Worm (Caenorhabditis elegans): ENCODE results near the gene chc-1.
"Not testable (repeated sequence)": the region's sequence is repeated elsewhere in the genome, so short reads cannot be mapped to it uniquely, and the experiment has no call there.

DNA sequence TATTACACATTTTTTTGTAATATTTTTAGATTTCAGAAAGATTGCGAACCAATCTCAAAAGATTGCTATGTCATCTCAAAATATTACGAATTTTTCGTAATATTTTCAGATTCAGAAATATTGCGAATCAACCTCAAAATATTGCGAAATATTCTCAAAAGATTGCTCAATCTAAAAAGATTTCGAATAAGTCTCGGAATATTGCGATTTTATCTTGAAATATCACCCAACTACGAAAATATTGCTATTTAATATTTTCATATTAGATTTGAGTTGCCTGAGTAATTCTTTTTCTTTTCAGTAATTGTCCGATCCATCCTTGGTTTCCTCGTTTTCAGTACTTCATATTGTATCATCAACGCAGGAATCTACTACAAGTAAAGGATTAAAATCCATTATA lies 18.2 kb downstream of the chc-1 start, which contains the start of gene Y70G10A.4:
- TF ChIP-seq ets-7 (tag; optimal IDR thresholded peaks at IDR 0.05); pes-1 (GFP tag; IDR thresholded peaks at IDR 0.05); hmbx-1 (tag; optimal IDR thresholded peaks at IDR 0.05); tbx-37 (GFP tag; conservative IDR thresholded peaks at IDR 0.05); tra-4 (tag; optimal IDR thresholded peaks at IDR 0.05); ama-1 (optimal IDR thresholded peaks at IDR 0.05); hnd-1 (tag; optimal IDR thresholded peaks at IDR 0.05); hmg-4 (GFP tag; optimal IDR thresholded peaks at IDR 0.05); flt-1 (GFP tag; IDR thresholded peaks at IDR 0.05); ceh-36 (tag; optimal IDR thresholded peaks at IDR 0.05); B0310.2 (tag; optimal IDR thresholded peaks at IDR 0.05); F13C5.2 (tag; optimal IDR thresholded peaks at IDR 0.05); scrt-1 (GFP tag; IDR thresholded peaks at IDR 0.05); sea-1 (GFP tag; conservative IDR thresholded peaks at IDR 0.05): not testable (repeated sequence)

Data from whole organism, early embryonic.